Fruit fly (Drosophila melanogaster) whole organism, pupa: ENCODE data around the gene Doc2.
A peak's percentile ranks its signal among the peaks of the same experiment; 100 is the strongest.

Source experiments
- CG10348 ChIP-seq: fragments of 200-800 bp; sonication (Bioruptor generic); IDR thresholded peaks from 2 replicates; pipeline ENCODE4 v1.3.6; 2022; ENCODE audit warnings: missing biosample characterization, missing genetic modification characterization
- CG12605 ChIP-seq: fragments of 200-800 bp; sonication (Bioruptor generic); IDR thresholded peaks from 2 replicates; pipeline ENCODE4 v1.3.6; 2022; ENCODE audit warnings: missing biosample characterization, missing genetic modification characterization
- CG13204 ChIP-seq: fragments of 200-800 bp; sonication (Bioruptor generic); optimal IDR thresholded peaks from 2 replicates; lab custom pipeline; 2018; ENCODE audit warnings: missing biosample characterization, mild to moderate bottlenecking, missing genetic modification characterization, moderate library complexity
- CG14655 ChIP-seq: fragments of 200-800 bp; sonication (Bioruptor generic); optimal IDR thresholded peaks from 3 replicates; lab custom pipeline; 2017; ENCODE audit warnings: mild to moderate bottlenecking, missing biosample characterization, missing genetic modification reagents, missing genetic modification characterization
- CG15710 ChIP-seq: fragments of 200-800 bp; sonication (Bioruptor generic); optimal IDR thresholded peaks from 2 replicates; lab custom pipeline; 2018; ENCODE audit warnings: missing biosample characterization, mild to moderate bottlenecking, missing genetic modification characterization, moderate library complexity
- CG17806 ChIP-seq: fragments of 200-800 bp; sonication (Bioruptor generic); optimal IDR thresholded peaks from 2 replicates; lab custom pipeline; 2018; ENCODE audit warnings: missing biosample characterization, mild to moderate bottlenecking, missing genetic modification characterization, moderate library complexity
- CG32121 ChIP-seq: fragments of 200-800 bp; sonication (Bioruptor generic); IDR thresholded peaks from 2 replicates; pipeline ENCODE4 v1.3.6; 2022; ENCODE audit warnings: missing biosample characterization, missing genetic modification characterization
- CG34367 ChIP-seq: fragments of 200-800 bp; sonication (Bioruptor generic); optimal IDR thresholded peaks from 2 replicates; lab custom pipeline; 2018; ENCODE audit warnings: missing biosample characterization, mild to moderate bottlenecking, missing genetic modification characterization
- CG4496 ChIP-seq: fragments of 200-800 bp; sonication (Bioruptor generic); IDR thresholded peaks from 3 replicates; pipeline ENCODE4 v1.3.6; 2022; ENCODE audit warnings: missing biosample characterization, missing genetic modification characterization
- CG8159 ChIP-seq: fragments of 200-800 bp; sonication (Bioruptor generic); optimal IDR thresholded peaks from 3 replicates; lab custom pipeline; 2018; ENCODE audit warnings: missing biosample characterization, mild to moderate bottlenecking, missing genetic modification characterization, moderate library complexity
- CG8301 ChIP-seq: fragments of 200-800 bp; sonication (Bioruptor generic); optimal IDR thresholded peaks from 2 replicates; lab custom pipeline; 2018; ENCODE audit warnings: missing biosample characterization, mild to moderate bottlenecking, missing genetic modification characterization
- CG9948 ChIP-seq: fragments of 200-800 bp; sonication (Bioruptor generic); optimal IDR thresholded peaks from 2 replicates; lab custom pipeline; 2018; ENCODE audit warnings: missing biosample characterization, mild to moderate bottlenecking, missing genetic modification characterization, moderate library complexity
- D1 ChIP-seq: fragments of 200-800 bp; sonication (Bioruptor generic); optimal IDR thresholded peaks from 2 replicates; lab custom pipeline; 2018; ENCODE audit warnings: missing biosample characterization, mild to moderate bottlenecking, missing genetic modification characterization, moderate library complexity
- EcR ChIP-seq: fragments of 200-800 bp; sonication (Bioruptor generic); optimal IDR thresholded peaks from 3 replicates; lab custom pipeline; 2019; ENCODE audit warnings: missing biosample characterization, missing genetic modification characterization, mild to moderate bottlenecking, moderate library complexity, missing genetic modification reagents
- Ets98B ChIP-seq: fragments of 200-800 bp; sonication (Bioruptor generic); IDR thresholded peaks from 2 replicates; pipeline ENCODE4 v1.3.6; 2022; ENCODE audit warnings: missing biosample characterization, missing genetic modification characterization
- Pif1A ChIP-seq: fragments of 200-800 bp; sonication (Bioruptor generic); optimal IDR thresholded peaks from 3 replicates; lab custom pipeline; 2016; ENCODE audit warnings: missing biosample characterization, missing genetic modification characterization
- Pif1B ChIP-seq: fragments of 200-800 bp; sonication (Bioruptor generic); optimal IDR thresholded peaks from 3 replicates; lab custom pipeline; 2016; ENCODE audit warnings: missing biosample characterization, missing genetic modification characterization
- Snoo ChIP-seq: fragments of 200-800 bp; sonication (Bioruptor generic); optimal IDR thresholded peaks from 3 replicates; lab custom pipeline; 2017; ENCODE audit warnings: missing biosample characterization, mild to moderate bottlenecking, missing genetic modification characterization, inconsistent platforms
- fd96Ca ChIP-seq: fragments of 200-800 bp; sonication (Bioruptor generic); IDR thresholded peaks from 3 replicates; pipeline ENCODE4 v1.3.6; 2022; ENCODE audit warnings: missing biosample characterization, missing genetic modification characterization
- gl ChIP-seq: fragments of 200-800 bp; sonication (Bioruptor generic); optimal IDR thresholded peaks from 2 replicates; lab custom pipeline; 2018; ENCODE audit warnings: missing biosample characterization, mild to moderate bottlenecking, missing genetic modification characterization
- rn ChIP-seq: fragments of 200-800 bp; sonication (Bioruptor generic); IDR thresholded peaks from 2 replicates; pipeline ENCODE4 v1.3.6; 2022; ENCODE audit warnings: missing biosample characterization, missing genetic modification characterization

Doc2 gene

dm6 chr3L:8997686-8998239, 21.3 kb downstream of the Doc2 start, which contains the start of the genes smg and CG5087:
smg (minus strand) TSS chr3L:8997989.
CG5087 (plus strand) TSS chr3L:8998184.
- TF ChIP-seq CG32121: peak; percentile 22; the same call in 1 of the 2 replicates
- no peak; the same call in 1 of the 2 replicates for TF ChIP-seq Ets98B (GFP tag; lab: Robert Waterston, UW)
- 0 out of 2 replicates have a peak, but pooled peaks have one; percentile 10 for TF ChIP-seq rn
- no peak for TF ChIP-seq CG34367 (tag; lab: Kevin White, UChicago)
- TF ChIP-seq CG13204 (GFP tag; lab: Kevin White, UChicago): no peak

dm6 chr3L:8996899-8997685, 22.0 kb downstream of the Doc2 start:
- no peak for TF ChIP-seq Pif1A (GFP tag; lab: Kevin White, UChicago)
- TF ChIP-seq EcR: peak; percentile 23
- TF ChIP-seq CG14655: no peak
- peak; percentile 85 for TF ChIP-seq CG13204 (GFP tag; lab: Kevin White, UChicago)
- no peak; the same call in none of the 3 replicates for TF ChIP-seq CG4496 (GFP tag; lab: Robert Waterston, UW)
- TF ChIP-seq CG32121: peak; percentile 22; the same call in 1 of the 2 replicates
- TF ChIP-seq Ets98B (GFP tag; lab: Robert Waterston, UW): peak; percentile 43; the same call in 1 of the 2 replicates
- TF ChIP-seq, all 21 proteins: peak for 4

dm6 chr3L:8996173-8996767, 22.8 kb downstream of the Doc2 start:
- TF ChIP-seq Ets98B (GFP tag; lab: Robert Waterston, UW): peak; percentile 97
- peak; percentile 58 for TF ChIP-seq CG15710 (tag; lab: Kevin White, UChicago)
- TF ChIP-seq CG10348 (GFP tag; lab: Robert Waterston, UW): peak; percentile 67
- peak; percentile 92 for TF ChIP-seq CG12605 (GFP tag; lab: Robert Waterston, UW)
- no peak for TF ChIP-seq gl (tag; lab: Kevin White, UChicago)
- TF ChIP-seq CG32121: peak; percentile 95
- peak; percentile 79 for TF ChIP-seq Snoo (tag; lab: Kevin White, UChicago)
- TF ChIP-seq fd96Ca (GFP tag; lab: Robert Waterston, UW): peak; percentile 79; the same call in 2 of the 3 replicates
- peak; percentile 79 for TF ChIP-seq rn
- TF ChIP-seq CG4496 (GFP tag; lab: Robert Waterston, UW): peak; percentile 94
- TF ChIP-seq CG17806 (tag; lab: Kevin White, UChicago): peak; percentile 74
- TF ChIP-seq CG9948 (tag; lab: Kevin White, UChicago): peak; percentile 58
- peak; percentile 92 for TF ChIP-seq CG8301
- no peak for TF ChIP-seq CG14655
- TF ChIP-seq CG8159 (tag; lab: Kevin White, UChicago): no peak
- no peak for TF ChIP-seq D1 (tag; lab: Kevin White, UChicago)
- no peak for TF ChIP-seq EcR
- peak; percentile 31 for TF ChIP-seq CG34367 (tag; lab: Kevin White, UChicago)

dm6 chr3L:8990128-8990527, 28.9 kb downstream of the Doc2 start, which contains the start of gene CG5280:
CG5280 (minus strand) TSS chr3L:8990228.
- no peak for TF ChIP-seq CG17806 (tag; lab: Kevin White, UChicago)
- no peak for TF ChIP-seq CG8301
- TF ChIP-seq CG13204 (GFP tag; lab: Kevin White, UChicago): no peak
- TF ChIP-seq Pif1B (GFP tag; lab: Kevin White, UChicago): no peak
- no peak for TF ChIP-seq CG34367 (tag; lab: Kevin White, UChicago)
- TF ChIP-seq fd96Ca (GFP tag; lab: Robert Waterston, UW): no peak
- TF ChIP-seq Ets98B (GFP tag; lab: Robert Waterston, UW): no peak
- no peak for TF ChIP-seq CG8159 (tag; lab: Kevin White, UChicago)
- TF ChIP-seq EcR: no peak

- TF ChIP-seq EcR: no peak
- TF ChIP-seq Snoo (tag; lab: Kevin White, UChicago): no peak
- TF ChIP-seq CG17806 (tag; lab: Kevin White, UChicago): no peak
- TF ChIP-seq, all 21 proteins: peak for 0
These were observed 32.5 kb downstream of the Doc2 start, which contains the start of gene CG5068 for dm6 chr3L:8986582-8986981. CG5068 (plus strand) TSS chr3L:8986710.

dm6 chr3L:8985848-8986320, 33.2 kb downstream of the Doc2 start, which contains the start of gene Galk:
Galk (minus strand) TSS chr3L:8986091.
- TF ChIP-seq CG8159 (tag; lab: Kevin White, UChicago): no peak
- no peak for TF ChIP-seq CG9948 (tag; lab: Kevin White, UChicago)
- TF ChIP-seq CG34367 (tag; lab: Kevin White, UChicago): no peak
- TF ChIP-seq CG14655: no peak
- TF ChIP-seq CG8301: no peak
- peak; percentile 8; the same call in 1 of the 2 replicates for TF ChIP-seq CG32121
- TF ChIP-seq Pif1A (GFP tag; lab: Kevin White, UChicago): no peak
- peak; percentile 52; the same call in 1 of the 3 replicates for TF ChIP-seq fd96Ca (GFP tag; lab: Robert Waterston, UW)
- no peak for TF ChIP-seq Pif1B (GFP tag; lab: Kevin White, UChicago)
- 0 out of 3 replicates have a peak, but pooled peaks have one; percentile 18 for TF ChIP-seq CG4496 (GFP tag; lab: Robert Waterston, UW)
- TF ChIP-seq CG17806 (tag; lab: Kevin White, UChicago): no peak
- peak; percentile 21; the same call in 1 of the 2 replicates for TF ChIP-seq Ets98B (GFP tag; lab: Robert Waterston, UW)
- no peak for TF ChIP-seq CG15710 (tag; lab: Kevin White, UChicago)
- TF ChIP-seq Snoo (tag; lab: Kevin White, UChicago): no peak
- TF ChIP-seq CG12605 (GFP tag; lab: Robert Waterston, UW): no peak
- no peak for TF ChIP-seq CG10348 (GFP tag; lab: Robert Waterston, UW)
- TF ChIP-seq EcR: peak; percentile 26
- no peak for TF ChIP-seq rn
- no peak for TF ChIP-seq CG13204 (GFP tag; lab: Kevin White, UChicago)
- no peak for TF ChIP-seq D1 (tag; lab: Kevin White, UChicago)
- no peak for TF ChIP-seq gl (tag; lab: Kevin White, UChicago)
- TF ChIP-seq, all 21 proteins: peak for 5
